Worm (Caenorhabditis elegans) whole organism, L4 larva: ENCODE results near the gene B0416.11.
"Not testable (repeated sequence)": the region's sequence is repeated elsewhere in the genome, so short reads cannot be mapped to it uniquely, and the experiment has no call there.

Experiments used
- D1046.2 ChIP-seq: fragments of 200-800 bp; sonication (Bioruptor generic); IDR thresholded peaks from 2 replicates; pipeline ENCODE4 v1.3.6; 2022; ENCODE audit warnings: missing genetic modification characterization, missing compliant biosample characterization
- F10B5.3 ChIP-seq: sonication (generic microtip); optimal IDR thresholded peaks from 2 replicates; lab custom pipeline; 2016; ENCODE audit warnings: mild to moderate bottlenecking, missing genetic modification characterization, missing compliant biosample characterization
- F26F4.8 ChIP-seq: fragments of 200-800 bp; sonication (Bioruptor generic); conservative IDR thresholded peaks from 2 replicates; pipeline ENCODE4 v1.3.6; 2022; ENCODE audit warnings: missing genetic modification characterization, missing compliant biosample characterization
- T20F7.1 ChIP-seq: fragments of 200-800 bp; sonication (Bioruptor generic); optimal IDR thresholded peaks from 2 replicates; lab custom pipeline; 2018; ENCODE audit warnings: mild to moderate bottlenecking, missing genetic modification characterization, missing compliant biosample characterization
- T26A8.4 ChIP-seq: fragments of 200-800 bp; sonication (Bioruptor generic); IDR thresholded peaks from 2 replicates; pipeline ENCODE4 v1.3.6; 2022; ENCODE audit warnings: missing genetic modification characterization, missing compliant biosample characterization
- Y48G9A.11 ChIP-seq: fragments of 200-800 bp; sonication (Bioruptor generic); IDR thresholded peaks from 2 replicates; pipeline ENCODE4 v1.3.6; 2022; ENCODE audit warnings: missing genetic modification reagents, missing genetic modification characterization, missing compliant biosample characterization
- ZK546.5 ChIP-seq, 2 experiments: sonication (generic microtip); optimal IDR thresholded peaks; 2 replicates each; lab custom pipeline; 2017; ENCODE audit warnings: missing biosample characterization in 2 of 2, missing genetic modification characterization in 2 of 2
- arid-1 ChIP-seq: fragments of 200-800 bp; sonication (Bioruptor generic); conservative IDR thresholded peaks from 2 replicates; pipeline ENCODE4 v1.3.6; 2022; ENCODE audit warnings: missing genetic modification reagents, missing genetic modification characterization, missing compliant biosample characterization
- ceh-20 ChIP-seq: fragments of 200-800 bp; sonication (Bioruptor generic); IDR thresholded peaks from 2 replicates; pipeline ENCODE4 v1.3.6; 2022; ENCODE audit warnings: missing genetic modification reagents, missing genetic modification characterization, missing compliant biosample characterization
- cey-2 ChIP-seq: sonication (generic microtip); optimal IDR thresholded peaks from 3 replicates; lab custom pipeline; 2017; ENCODE audit warnings: missing genetic modification characterization, mild to moderate bottlenecking, missing compliant biosample characterization, antibody characterized with exemption, borderline replicate concordance; ENCODE audit not compliant: insufficient read depth
- daf-16 ChIP-seq, 3 experiments: sonication (generic microtip); optimal IDR thresholded peaks; 2 replicates each; lab custom pipeline; 2016 to 2017; ENCODE audit warnings: missing genetic modification characterization in 3 of 3, missing genetic modification reagents in 3 of 3, mild to moderate bottlenecking in 2 of 3, missing compliant biosample characterization in 2 of 3, missing biosample characterization in 1 of 3, moderate library complexity in 1 of 3
- daf-8 ChIP-seq: fragments of 200-800 bp; sonication (Bioruptor generic); IDR thresholded peaks from 2 replicates; pipeline ENCODE4 v1.3.6; 2022; ENCODE audit warnings: missing genetic modification characterization, missing compliant biosample characterization
- dmd-8 ChIP-seq: fragments of 200-800 bp; sonication (Bioruptor generic); IDR thresholded peaks from 2 replicates; pipeline ENCODE4 v1.3.6; 2022; ENCODE audit warnings: missing genetic modification characterization, missing compliant biosample characterization
- dmd-9 ChIP-seq: fragments of 200-800 bp; sonication (Bioruptor generic); IDR thresholded peaks from 2 replicates; pipeline ENCODE4 v1.3.6; 2022; ENCODE audit warnings: missing genetic modification reagents, missing genetic modification characterization, missing compliant biosample characterization
- egl-43 ChIP-seq: fragments of 200-800 bp; sonication (Bioruptor generic); IDR thresholded peaks from 2 replicates; pipeline ENCODE4 v1.3.6; 2022; ENCODE audit warnings: missing genetic modification reagents, missing genetic modification characterization, missing compliant biosample characterization
- fos-1 ChIP-seq: fragments of 150-350 bp; optimal IDR thresholded peaks from 2 replicates; lab custom pipeline; 2014; ENCODE audit warnings: missing biosample characterization, missing genetic modification characterization
- hlh-30 ChIP-seq: sonication (generic microtip); optimal IDR thresholded peaks from 2 replicates; lab custom pipeline; 2017; ENCODE audit warnings: antibody characterized with exemption, mild to moderate bottlenecking, missing genetic modification characterization, missing compliant biosample characterization; ENCODE audit not compliant: insufficient read depth
- hmg-1.1 ChIP-seq: fragments of 200-800 bp; sonication (Bioruptor generic); IDR thresholded peaks from 2 replicates; pipeline ENCODE4 v1.3.6; 2022; ENCODE audit warnings: missing genetic modification reagents, missing genetic modification characterization, missing compliant biosample characterization
- lim-7 ChIP-seq: fragments of 200-800 bp; sonication (Bioruptor generic); IDR thresholded peaks from 2 replicates; pipeline ENCODE4 v1.3.6; 2022; ENCODE audit warnings: missing genetic modification characterization, missing compliant biosample characterization
- lin-1 ChIP-seq: fragments of 200-800 bp; sonication (Bioruptor generic); IDR thresholded peaks from 2 replicates; pipeline ENCODE4 v1.3.6; 2022; ENCODE audit warnings: missing genetic modification reagents, missing genetic modification characterization, missing compliant biosample characterization
- lin-29 ChIP-seq: fragments of 200-800 bp; sonication (Bioruptor generic); IDR thresholded peaks from 2 replicates; pipeline ENCODE4 v1.3.6; 2022; ENCODE audit warnings: missing genetic modification reagents, missing genetic modification characterization, missing compliant biosample characterization
- lin-38 ChIP-seq: fragments of 200-800 bp; sonication (Bioruptor generic); IDR thresholded peaks from 2 replicates; pipeline ENCODE4 v1.3.6; 2022; ENCODE audit warnings: missing genetic modification reagents, missing genetic modification characterization, missing compliant biosample characterization
- lir-3 ChIP-seq: sonication (generic microtip); optimal IDR thresholded peaks from 2 replicates; lab custom pipeline; 2016; ENCODE audit warnings: mild to moderate bottlenecking, missing genetic modification characterization, missing compliant biosample characterization
- nhr-25 ChIP-seq: sonication (generic microtip); optimal IDR thresholded peaks from 2 replicates; lab custom pipeline; 2017; ENCODE audit warnings: missing genetic modification characterization, mild to moderate bottlenecking, missing compliant biosample characterization, antibody characterized with exemption, moderate library complexity, borderline replicate concordance; ENCODE audit not compliant: insufficient read depth
- nhr-41 ChIP-seq: fragments of 200-800 bp; sonication (Bioruptor generic); IDR thresholded peaks from 2 replicates; pipeline ENCODE4 v1.3.6; 2022; ENCODE audit warnings: missing genetic modification reagents, missing genetic modification characterization, missing compliant biosample characterization
- nhr-42 ChIP-seq: fragments of 200-800 bp; sonication (Bioruptor generic); IDR thresholded peaks from 2 replicates; pipeline ENCODE4 v1.3.6; 2022; ENCODE audit warnings: missing genetic modification characterization, missing compliant biosample characterization
- nhr-48 ChIP-seq: sonication (generic microtip); optimal IDR thresholded peaks from 2 replicates; lab custom pipeline; 2016; ENCODE audit warnings: mild to moderate bottlenecking, missing genetic modification characterization, missing compliant biosample characterization
- pha-4 ChIP-seq, 2 experiments: fragments of 150-350 bp in 1 of 2; fragments of 200-800 bp in 1 of 2; sonication (Bioruptor generic) in 1 of 2; IDR thresholded peaks in 1 of 2; optimal IDR thresholded peaks in 1 of 2; 2 replicates each; pipeline versions ENCODE4 v1.3.6 to Lab custom; 2014 to 2022; ENCODE audit warnings: missing genetic modification characterization in 2 of 2, missing genetic modification reagents in 2 of 2, missing biosample characterization in 1 of 2, missing compliant biosample characterization in 1 of 2
- pqm-1 ChIP-seq: sonication (generic microtip); optimal IDR thresholded peaks from 2 replicates; lab custom pipeline; 2017; ENCODE audit warnings: missing biosample characterization, missing genetic modification characterization
- snpc-1.2 ChIP-seq: fragments of 200-800 bp; sonication (Bioruptor generic); IDR thresholded peaks from 2 replicates; pipeline ENCODE4 v1.3.6; 2022; ENCODE audit warnings: missing genetic modification reagents, missing genetic modification characterization, missing compliant biosample characterization
- snpc-4 ChIP-seq: fragments of 150-350 bp; optimal IDR thresholded peaks from 2 replicates; lab custom pipeline; 2014; ENCODE audit warnings: missing biosample characterization, missing genetic modification characterization
- unc-62 ChIP-seq, 3 experiments: fragments of 150-350 bp in 1 of 3; sonication (generic microtip); optimal IDR thresholded peaks in 2 of 3; peaks in 1 of 3; 1 replicate in 1 of 3; 2 replicates in 2 of 3; lab custom pipeline; 2014 to 2017; ENCODE audit warnings: missing biosample characterization in 3 of 3, missing genetic modification characterization in 3 of 3, missing genetic modification reagents in 3 of 3, missing genotype in 1 of 3

Gene B0416.11

ce11 chrX:9283026-9283425 is at the start of gene B0416.11:
TSS of gene B0416.11 (minus strand) at chrX:9283126.
- TF ChIP-seq snpc-4 (tag; lab: Kevin White, UChicago) (no peak), ZK546.5 (tag; optimal IDR thresholded peaks at IDR 0.05; lab: Kevin White, UChicago) (no peak), snpc-1.2 (GFP tag; lab: Robert Waterston, UW) (no peak), lin-29 (GFP tag; lab: Robert Waterston, UW) (no peak), daf-16 (GFP tag; optimal IDR thresholded peaks at IDR 0.05; lab: Kevin White, UChicago) (no peak), daf-16 (tag; optimal IDR thresholded peaks at IDR 0.05; lab: Kevin White, UChicago) (no peak), nhr-42 (GFP tag; lab: Robert Waterston, UW) (no peak), lim-7 (GFP tag; lab: Robert Waterston, UW) (no peak)

- TF ChIP-seq T20F7.1 (no peak), fos-1 (tag; lab: Kevin White, UChicago) (no peak), daf-16 (GFP tag; optimal IDR thresholded peaks at IDR 0.05; lab: Kevin White, UChicago) (no peak), daf-16 (tag; optimal IDR thresholded peaks at IDR 0.05; lab: Kevin White, UChicago) (no peak), hlh-30 (tag; lab: Kevin White, UChicago) (no peak), F26F4.8 (GFP tag; lab: Robert Waterston, UW) (0 out of 2 replicates have a peak, but pooled peaks have one; percentile 21), daf-8 (GFP tag; lab: Robert Waterston, UW) (no peak), ceh-20 (no peak), unc-62 (GFP tag; optimal IDR thresholded peaks at IDR 0.05 in 1 of 2; lab: Kevin White, UChicago) (peak in 1 of 2 experiments; percentile 65), unc-62 (tag; optimal IDR thresholded peaks at IDR 0.05; lab: Kevin White, UChicago) (no peak)
- TF ChIP-seq, all 104 proteins: peak for 2
These were observed 47.8 kb upstream of the B0416.11 start, which contains the start of gene T20B5.2 for ce11 chrX:9330721-9331212. TSS of gene T20B5.2 (plus strand) at chrX:9331162.

ce11 chrX:9325768-9326167 is 42.8 kb upstream of the B0416.11 start:
- TF ChIP-seq pha-4 (GFP tag; IDR thresholded peaks at IDR 0.05; lab: Robert Waterston, UW) = peak; percentile 62; the same call in 1 of the 2 replicates
- TF ChIP-seq pha-4 (tag; optimal IDR thresholded peaks at IDR 0.05; lab: Kevin White, UChicago) = not testable (repeated sequence)
- peak; percentile 84 for TF ChIP-seq snpc-1.2 (GFP tag; lab: Robert Waterston, UW)
- peak; percentile 32; the same call in 1 of the 2 replicates for TF ChIP-seq nhr-41 (GFP tag; lab: Robert Waterston, UW)
- TF ChIP-seq Y48G9A.11 (GFP tag; lab: Robert Waterston, UW) = peak; percentile 52; the same call in 1 of the 2 replicates
- 0 out of 2 replicates have a peak, but pooled peaks have one; percentile 15 for TF ChIP-seq lin-1 (GFP tag; lab: Robert Waterston, UW)
- peak; percentile 75; the same call in 1 of the 2 replicates for TF ChIP-seq dmd-8 (GFP tag; lab: Robert Waterston, UW)

- TF ChIP-seq lin-29 (GFP tag; lab: Robert Waterston, UW) (no peak), dmd-9 (GFP tag; lab: Robert Waterston, UW) (no peak), F10B5.3 (tag; lab: Kevin White, UChicago) (no peak), T26A8.4 (GFP tag; lab: Robert Waterston, UW) (no peak), fos-1 (tag; lab: Kevin White, UChicago) (no peak), D1046.2 (GFP tag; lab: Robert Waterston, UW) (no peak), cey-2 (tag; lab: Kevin White, UChicago) (no peak), pqm-1 (no peak), nhr-48 (no peak), egl-43 (GFP tag; lab: Robert Waterston, UW) (no peak), snpc-4 (tag; lab: Kevin White, UChicago) (no peak), hmg-1.1 (no peak), arid-1 (GFP tag; lab: Robert Waterston, UW) (no peak), lir-3 (tag; lab: Kevin White, UChicago) (no peak), nhr-25 (tag; lab: Kevin White, UChicago) (no peak), lin-38 (GFP tag; lab: Robert Waterston, UW) (no peak)
- TF ChIP-seq, all 104 proteins: peak for 0
These were observed 42.0 kb upstream of the B0416.11 start for ce11 chrX:9324962-9325361.
